Fruit fly (Drosophila melanogaster) whole organism, embryonic: ENCODE data around the gene Mdh2.

Experiments used
- Abd-B ChIP-seq: fragments of 200-800 bp; sonication (Bioruptor generic); optimal IDR thresholded peaks from 2 replicates; lab custom pipeline; 2018; ENCODE audit warnings: missing biosample characterization, mild to moderate bottlenecking, missing genetic modification characterization, moderate library complexity
- Atf6 ChIP-seq: fragments of 200-800 bp; sonication (Bioruptor generic); IDR thresholded peaks from 2 replicates; pipeline ENCODE4 v1.3.6; 2022; ENCODE audit warnings: missing biosample characterization, missing genetic modification characterization
- Bdp1 ChIP-seq: fragments of 200-800 bp; sonication (Bioruptor generic); optimal IDR thresholded peaks from 3 replicates; lab custom pipeline; 2016; ENCODE audit warnings: missing biosample characterization, missing genetic modification characterization
- CG10209 ChIP-seq: fragments of 200-800 bp; sonication (Bioruptor generic); optimal IDR thresholded peaks from 3 replicates; lab custom pipeline; 2017; ENCODE audit warnings: missing biosample characterization, mild to moderate bottlenecking, missing genetic modification characterization, missing genetic modification reagents
- CG11398 ChIP-seq: fragments of 200-800 bp; sonication (Bioruptor generic); optimal IDR thresholded peaks from 2 replicates; lab custom pipeline; 2016; ENCODE audit warnings: missing biosample characterization, missing genetic modification characterization
- CG11560 ChIP-seq: fragments of 200-800 bp; sonication (Bioruptor generic); IDR thresholded peaks from 3 replicates; pipeline ENCODE4 v1.3.6; 2022; ENCODE audit warnings: missing biosample characterization, missing genetic modification characterization
- CG11696 ChIP-seq: fragments of 200-800 bp; sonication (Bioruptor generic); IDR thresholded peaks from 2 replicates; pipeline ENCODE4 v1.3.6; 2022; ENCODE audit warnings: missing biosample characterization, missing genetic modification characterization
- CG13287 ChIP-seq: fragments of 200-800 bp; sonication (Bioruptor generic); IDR thresholded peaks from 2 replicates; pipeline ENCODE4 v1.3.6; 2022; ENCODE audit warnings: missing biosample characterization, missing genetic modification characterization; ENCODE audit not compliant: partially characterized antibody
- CG13894 ChIP-seq: fragments of 200-800 bp; sonication (Bioruptor generic); optimal IDR thresholded peaks from 3 replicates; lab custom pipeline; 2018; ENCODE audit warnings: missing biosample characterization, mild to moderate bottlenecking, missing genetic modification characterization, moderate library complexity
- CG14441 ChIP-seq: fragments of 200-800 bp; sonication (Bioruptor generic); IDR thresholded peaks from 2 replicates; pipeline ENCODE4 v1.3.6; 2022; ENCODE audit warnings: missing biosample characterization, missing genetic modification characterization
- CG15601 ChIP-seq: fragments of 200-800 bp; sonication (Bioruptor generic); optimal IDR thresholded peaks from 3 replicates; lab custom pipeline; 2019; ENCODE audit warnings: missing biosample characterization, mild to moderate bottlenecking, missing genetic modification characterization, moderate library complexity
- CG1792 ChIP-seq: fragments of 200-800 bp; sonication (Bioruptor generic); optimal IDR thresholded peaks from 2 replicates; lab custom pipeline; 2016; ENCODE audit warnings: missing biosample characterization, missing genetic modification characterization
- CG2116 ChIP-seq: fragments of 200-800 bp; sonication (Bioruptor generic); optimal IDR thresholded peaks from 3 replicates; lab custom pipeline; 2018; ENCODE audit warnings: missing biosample characterization, mild to moderate bottlenecking, missing genetic modification characterization
- CG2678 ChIP-seq: fragments of 200-800 bp; sonication (Bioruptor generic); optimal IDR thresholded peaks from 3 replicates; lab custom pipeline; 2019; ENCODE audit warnings: missing biosample characterization, mild to moderate bottlenecking, missing genetic modification characterization, moderate library complexity
- CG2712 ChIP-seq: fragments of 200-800 bp; optimal IDR thresholded peaks from 3 replicates; lab custom pipeline; 2019; ENCODE audit warnings: missing biosample characterization, mild to moderate bottlenecking, missing genetic modification characterization, moderate library complexity
- CG34224 ChIP-seq: fragments of 200-800 bp; sonication (Bioruptor generic); IDR thresholded peaks from 3 replicates; pipeline ENCODE4 v1.3.6; 2022; ENCODE audit warnings: missing biosample characterization, missing genetic modification characterization; ENCODE audit not compliant: partially characterized antibody
- CG4730 ChIP-seq: fragments of 200-800 bp; sonication (Bioruptor generic); IDR thresholded peaks from 2 replicates; pipeline ENCODE4 v1.3.6; 2022; ENCODE audit warnings: missing biosample characterization, missing genetic modification characterization
- CG7357 ChIP-seq: fragments of 200-800 bp; sonication (Bioruptor generic); IDR thresholded peaks from 3 replicates; pipeline ENCODE4 v1.3.6; 2022; ENCODE audit warnings: missing biosample characterization, missing genetic modification characterization
- CG8765 ChIP-seq: fragments of 200-800 bp; sonication (Bioruptor generic); IDR thresholded peaks from 2 replicates; pipeline ENCODE4 v1.3.6; 2022; ENCODE audit warnings: missing biosample characterization, missing genetic modification characterization
- Dll ChIP-seq: fragments of 200-800 bp; sonication (Bioruptor generic); IDR thresholded peaks from 4 replicates; pipeline ENCODE4 v1.3.6; 2022; ENCODE audit warnings: missing biosample characterization, missing genetic modification characterization; ENCODE audit not compliant: partially characterized antibody
- ERR ChIP-seq: fragments of 200-800 bp; sonication (Bioruptor generic); optimal IDR thresholded peaks from 2 replicates; lab custom pipeline; 2016; ENCODE audit warnings: missing biosample characterization, missing genetic modification characterization
- Fer3 ChIP-seq: fragments of 200-800 bp; sonication (Bioruptor generic); optimal IDR thresholded peaks from 2 replicates; lab custom pipeline; 2018; ENCODE audit warnings: missing biosample characterization, mild to moderate bottlenecking, missing genetic modification characterization, moderate library complexity
- Gsc ChIP-seq: fragments of 200-800 bp; sonication (Bioruptor generic); IDR thresholded peaks from 2 replicates; pipeline ENCODE4 v1.3.6; 2022; ENCODE audit warnings: missing biosample characterization, missing genetic modification characterization
- HLH4C ChIP-seq: fragments of 200-800 bp; sonication (Bioruptor generic); IDR thresholded peaks from 3 replicates; pipeline ENCODE4 v1.3.6; 2022; ENCODE audit warnings: missing biosample characterization, missing genetic modification characterization; ENCODE audit not compliant: partially characterized antibody
- Hey ChIP-seq: fragments of 200-800 bp; sonication (Bioruptor generic); optimal IDR thresholded peaks from 3 replicates; lab custom pipeline; 2018; ENCODE audit warnings: missing biosample characterization, mild to moderate bottlenecking, missing genetic modification characterization
- Hr39 ChIP-seq: fragments of >200 bp; optimal IDR thresholded peaks from 2 replicates; lab custom pipeline; 2017
- Hsf ChIP-seq: fragments of 200-800 bp; sonication (Bioruptor generic); optimal IDR thresholded peaks from 3 replicates; lab custom pipeline; 2016; ENCODE audit warnings: missing biosample characterization, missing genetic modification characterization
- MESR4 ChIP-seq: fragments of 200-800 bp; sonication (Bioruptor generic); optimal IDR thresholded peaks from 2 replicates; lab custom pipeline; 2018; ENCODE audit warnings: missing biosample characterization, mild to moderate bottlenecking, missing genetic modification characterization, moderate library complexity
- PHDP ChIP-seq: fragments of 200-800 bp; sonication (Bioruptor generic); optimal IDR thresholded peaks from 3 replicates; lab custom pipeline; 2018; ENCODE audit warnings: missing biosample characterization, mild to moderate bottlenecking, missing genetic modification characterization, moderate library complexity
- Ravus ChIP-seq: fragments of 200-800 bp; sonication (Bioruptor generic); IDR thresholded peaks from 2 replicates; pipeline ENCODE4 v1.3.6; 2022; ENCODE audit warnings: missing biosample characterization, missing genetic modification characterization
- Rx ChIP-seq: fragments of 200-800 bp; sonication (Bioruptor generic); IDR thresholded peaks from 2 replicates; pipeline ENCODE4 v1.3.6; 2022; ENCODE audit warnings: missing biosample characterization, missing genetic modification characterization
- Sin3A ChIP-seq: fragments of >200 bp; optimal IDR thresholded peaks from 2 replicates; lab custom pipeline; 2018
- bigmax ChIP-seq: fragments of 200-800 bp; sonication (Bioruptor generic); optimal IDR thresholded peaks from 2 replicates; lab custom pipeline; 2018; ENCODE audit warnings: missing biosample characterization, mild to moderate bottlenecking, missing genetic modification characterization
- bsh ChIP-seq, 2 experiments: fragments of 200-800 bp; sonication (Bioruptor generic); optimal IDR thresholded peaks; 2 replicates each; lab custom pipeline; 2017 to 2018; ENCODE audit warnings: mild to moderate bottlenecking in 2 of 2, missing biosample characterization in 2 of 2, missing genetic modification characterization in 2 of 2, moderate library complexity in 1 of 2
- cwo ChIP-seq: fragments of 200-800 bp; sonication (Bioruptor generic); optimal IDR thresholded peaks from 3 replicates; lab custom pipeline; 2017; ENCODE audit warnings: missing biosample characterization, missing genetic modification characterization, mild to moderate bottlenecking, moderate library complexity, missing genetic modification reagents
- dimm ChIP-seq: fragments of 200-800 bp; sonication (Bioruptor generic); IDR thresholded peaks from 2 replicates; pipeline ENCODE4 v1.3.6; 2022; ENCODE audit warnings: missing biosample characterization, missing genetic modification characterization
- exex ChIP-seq: fragments of 200-800 bp; sonication (Bioruptor generic); optimal IDR thresholded peaks from 4 replicates; lab custom pipeline; 2018; ENCODE audit warnings: missing biosample characterization, mild to moderate bottlenecking, missing genetic modification characterization, moderate library complexity
- fd96Cb ChIP-seq: fragments of 200-800 bp; sonication (Bioruptor generic); optimal IDR thresholded peaks from 2 replicates; lab custom pipeline; 2018; ENCODE audit warnings: missing biosample characterization, mild to moderate bottlenecking, missing genetic modification characterization, moderate library complexity
- gcm2 ChIP-seq: fragments of 200-800 bp; sonication (Bioruptor generic); optimal IDR thresholded peaks from 2 replicates; lab custom pipeline; 2016; ENCODE audit warnings: missing biosample characterization, missing genetic modification characterization
- inv ChIP-seq: fragments of 200-800 bp; sonication (Bioruptor generic); IDR thresholded peaks from 2 replicates; pipeline ENCODE4 v1.3.6; 2022; ENCODE audit warnings: missing biosample characterization, missing genetic modification characterization; ENCODE audit not compliant: partially characterized antibody
- kah ChIP-seq: fragments of 200-800 bp; sonication (Bioruptor generic); optimal IDR thresholded peaks from 2 replicates; lab custom pipeline; 2018; ENCODE audit warnings: missing biosample characterization, mild to moderate bottlenecking, missing genetic modification characterization
- kni ChIP-seq: fragments of 200-800 bp; sonication (Bioruptor generic); optimal IDR thresholded peaks from 3 replicates; lab custom pipeline; 2017; ENCODE audit warnings: mild to moderate bottlenecking, missing biosample characterization, missing genetic modification reagents, missing genetic modification characterization
- phol ChIP-seq: fragments of 200-800 bp; sonication (Bioruptor generic); optimal IDR thresholded peaks from 3 replicates; lab custom pipeline; 2018; ENCODE audit warnings: missing biosample characterization, mild to moderate bottlenecking, missing genetic modification characterization, moderate library complexity
- scrt ChIP-seq: fragments of 200-800 bp; sonication (Bioruptor generic); optimal IDR thresholded peaks from 2 replicates; lab custom pipeline; 2018; ENCODE audit warnings: missing biosample characterization, mild to moderate bottlenecking, missing genetic modification characterization, moderate library complexity
- seq ChIP-seq: fragments of 200-800 bp; sonication (Bioruptor generic); IDR thresholded peaks from 2 replicates; pipeline ENCODE4 v1.3.6; 2022; ENCODE audit warnings: missing biosample characterization, missing genetic modification characterization
- sim ChIP-seq: fragments of 200-800 bp; sonication (Bioruptor generic); IDR thresholded peaks from 2 replicates; pipeline ENCODE4 v1.3.6; 2022; ENCODE audit warnings: missing biosample characterization, missing genetic modification characterization
- slou ChIP-seq: fragments of 200-800 bp; sonication (Bioruptor generic); optimal IDR thresholded peaks from 3 replicates; lab custom pipeline; 2016; ENCODE audit warnings: missing biosample characterization, missing genetic modification characterization
- sqz ChIP-seq: fragments of 200-800 bp; sonication (Bioruptor generic); optimal IDR thresholded peaks from 3 replicates; lab custom pipeline; 2018; ENCODE audit warnings: missing biosample characterization, mild to moderate bottlenecking, missing genetic modification characterization
- stwl ChIP-seq: fragments of 200-800 bp; sonication (Bioruptor generic); optimal IDR thresholded peaks from 3 replicates; lab custom pipeline; 2018; ENCODE audit warnings: missing biosample characterization, mild to moderate bottlenecking, missing genetic modification characterization, moderate library complexity
- trh ChIP-seq: fragments of 200-800 bp; sonication (Bioruptor generic); optimal IDR thresholded peaks from 2 replicates; lab custom pipeline; 2016; ENCODE audit warnings: missing biosample characterization, missing genetic modification characterization
- ttk ChIP-seq: fragments of 200-800 bp; sonication (Bioruptor generic); IDR thresholded peaks from 2 replicates; pipeline ENCODE4 v2.1.2; 2022; ENCODE audit warnings: missing biosample characterization, missing genetic modification characterization
- zen2 ChIP-seq: fragments of 200-800 bp; sonication (Bioruptor generic); IDR thresholded peaks from 3 replicates; pipeline ENCODE4 v1.3.6; 2022; ENCODE audit warnings: missing biosample characterization, missing genetic modification characterization; ENCODE audit not compliant: partially characterized antibody

Gene Mdh2

DNA sequence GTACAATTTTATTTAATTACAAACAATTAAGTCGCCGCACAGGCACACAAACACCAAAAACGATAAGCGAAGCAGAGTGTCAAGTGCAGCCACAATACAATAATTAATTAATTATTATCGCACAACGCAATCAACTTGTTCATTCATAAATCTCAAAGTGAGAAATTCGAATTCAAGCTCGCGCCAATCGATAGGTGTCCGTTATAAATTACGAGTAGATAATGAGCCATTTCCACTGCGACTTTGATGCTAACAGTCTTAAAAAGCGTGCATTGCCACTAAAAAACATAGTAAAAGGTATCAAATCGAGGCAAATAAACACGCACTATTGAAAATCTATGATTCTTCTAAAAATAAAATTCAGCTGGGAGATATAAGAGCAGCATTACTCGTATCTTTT, 4.0 kb downstream of the Mdh2 start (continued):
- 0 out of 4 replicates have a peak, but pooled peaks have one; percentile 20 for TF ChIP-seq Dll
- TF ChIP-seq CG11560 (tag; lab: Robert Waterston, UW) = no peak
- no peak for TF ChIP-seq Gsc (GFP tag; lab: Robert Waterston, UW)
- peak; percentile 79 for TF ChIP-seq CG7357
- peak; percentile 43; the same call in 1 of the 2 replicates for TF ChIP-seq CG13287
- TF ChIP-seq zen2 = no peak
- no peak for TF ChIP-seq Abd-B (GFP tag; lab: Kevin White, UChicago)
- no peak for TF ChIP-seq bsh (GFP tag; optimal IDR thresholded peaks at IDR 0.05; lab: Kevin White, UChicago)
- TF ChIP-seq CG1792 = no peak
- no peak for TF ChIP-seq fd96Cb
- no peak for TF ChIP-seq sim (GFP tag; lab: Robert Waterston, UW)
- no peak for TF ChIP-seq CG11398 (GFP tag; lab: Kevin White, UChicago)
- TF ChIP-seq CG4730 (GFP tag; lab: Robert Waterston, UW) = no peak
- TF ChIP-seq CG8765 (GFP tag; lab: Robert Waterston, UW) = no peak
- no peak for TF ChIP-seq CG2712 (tag; lab: Kevin White, UChicago)
- TF ChIP-seq Hr39 (lab: Kevin White, UChicago) = no peak
- TF ChIP-seq CG34224 (GFP tag; lab: Robert Waterston, UW) = no peak
- TF ChIP-seq gcm2 = no peak
- no peak for TF ChIP-seq PHDP
- no peak for TF ChIP-seq inv (GFP tag; lab: Robert Waterston, UW)
- no peak for TF ChIP-seq CG11696
- no peak for TF ChIP-seq trh (GFP tag; lab: Kevin White, UChicago)
- TF ChIP-seq CG2116 = peak; percentile 10
- TF ChIP-seq scrt (GFP tag; lab: Kevin White, UChicago) = no peak
- TF ChIP-seq seq (GFP tag; lab: Robert Waterston, UW) = no peak
- TF ChIP-seq CG2678 (tag; lab: Kevin White, UChicago) = no peak
- no peak for TF ChIP-seq kni (GFP tag; lab: Kevin White, UChicago)
- no peak for TF ChIP-seq Atf6 (GFP tag; lab: Robert Waterston, UW)
- TF ChIP-seq Sin3A (lab: Kevin White, UChicago) = no peak
- TF ChIP-seq CG13894 = no peak
- no peak for TF ChIP-seq ERR (GFP tag; lab: Kevin White, UChicago)
- no peak for TF ChIP-seq Hey (tag; lab: Kevin White, UChicago)
- TF ChIP-seq phol (tag; lab: Kevin White, UChicago) = no peak
- no peak for TF ChIP-seq Bdp1 (GFP tag; lab: Kevin White, UChicago)
- TF ChIP-seq exex (tag; lab: Kevin White, UChicago) = peak; percentile 9
- TF ChIP-seq Fer3 (tag; lab: Kevin White, UChicago) = no peak
- TF ChIP-seq dimm (GFP tag; lab: Robert Waterston, UW) = no peak
- TF ChIP-seq CG14441 (GFP tag; lab: Robert Waterston, UW) = no peak
- no peak for TF ChIP-seq kah (GFP tag; lab: Kevin White, UChicago)
- no peak for TF ChIP-seq slou (GFP tag; lab: Kevin White, UChicago)
- TF ChIP-seq Hsf (GFP tag; lab: Kevin White, UChicago) = no peak
- TF ChIP-seq HLH4C (GFP tag; lab: Robert Waterston, UW) = 0 out of 3 replicates have a peak, but pooled peaks have one; percentile 25
- no peak for TF ChIP-seq CG15601
- no peak for TF ChIP-seq sqz (GFP tag; lab: Kevin White, UChicago)
- no peak for TF ChIP-seq cwo (GFP tag; lab: Kevin White, UChicago)
- TF ChIP-seq bigmax (GFP tag; lab: Kevin White, UChicago) = no peak
- no peak for TF ChIP-seq CG10209 (GFP tag; lab: Kevin White, UChicago)
- no peak for TF ChIP-seq ttk (GFP tag; lab: Robert Waterston, UW)
- TF ChIP-seq Rx (GFP tag; lab: Robert Waterston, UW) = no peak
- peak; percentile 42 for TF ChIP-seq stwl (tag; lab: Kevin White, UChicago)
- TF ChIP-seq MESR4 = no peak
- TF ChIP-seq Ravus = no peak
